Fruit fly (Drosophila melanogaster) whole organism, embryonic: ENCODE results near the gene CG15717.

Source experiments
- Ada2b ChIP-seq: fragments of 200-800 bp; sonication (Bioruptor generic); IDR thresholded peaks from 2 replicates; pipeline ENCODE4 v1.3.6; 2022; ENCODE audit warnings: missing biosample characterization, missing genetic modification characterization
- Aef1 ChIP-seq: fragments of 200-800 bp; sonication (Bioruptor generic); IDR thresholded peaks from 3 replicates; pipeline ENCODE4 v1.3.6; 2022; ENCODE audit warnings: missing biosample characterization, missing genetic modification characterization
- CG11696 ChIP-seq: fragments of 200-800 bp; sonication (Bioruptor generic); IDR thresholded peaks from 2 replicates; pipeline ENCODE4 v1.3.6; 2022; ENCODE audit warnings: missing biosample characterization, missing genetic modification characterization
- CG11723 ChIP-seq: fragments of 200-800 bp; sonication (Bioruptor generic); optimal IDR thresholded peaks from 2 replicates; lab custom pipeline; 2017; ENCODE audit warnings: missing biosample characterization, mild to moderate bottlenecking, missing genetic modification characterization
- CG13296 ChIP-seq: fragments of 200-800 bp; sonication (Bioruptor generic); optimal IDR thresholded peaks from 3 replicates; lab custom pipeline; 2018; ENCODE audit warnings: missing biosample characterization, mild to moderate bottlenecking, missing genetic modification characterization
- CG14860 ChIP-seq: fragments of 200-800 bp; sonication (Bioruptor generic); IDR thresholded peaks from 3 replicates; pipeline ENCODE4 v1.3.6; 2022; ENCODE audit warnings: missing biosample characterization, missing genetic modification characterization; ENCODE audit not compliant: partially characterized antibody
- CG15479 ChIP-seq: fragments of 200-800 bp; sonication (Bioruptor generic); optimal IDR thresholded peaks from 3 replicates; lab custom pipeline; 2019; ENCODE audit warnings: missing biosample characterization, mild to moderate bottlenecking, missing genetic modification characterization, moderate library complexity
- CG1647 ChIP-seq: fragments of 200-800 bp; sonication (Bioruptor generic); optimal IDR thresholded peaks from 3 replicates; lab custom pipeline; 2016; ENCODE audit warnings: missing biosample characterization, missing genetic modification characterization
- CG1832 ChIP-seq: fragments of 200-800 bp; sonication (Bioruptor generic); optimal IDR thresholded peaks from 2 replicates; lab custom pipeline; 2017; ENCODE audit warnings: missing biosample characterization, mild to moderate bottlenecking, missing genetic modification characterization, inconsistent platforms
- CG18599 ChIP-seq: fragments of 200-800 bp; sonication (Bioruptor generic); optimal IDR thresholded peaks from 3 replicates; lab custom pipeline; 2017; ENCODE audit warnings: missing biosample characterization, missing genetic modification characterization, mild to moderate bottlenecking, moderate library complexity, missing genetic modification reagents
- CG3065 ChIP-seq: fragments of 200-800 bp; sonication (Bioruptor generic); optimal IDR thresholded peaks from 2 replicates; lab custom pipeline; 2016; ENCODE audit warnings: missing biosample characterization, missing genetic modification characterization
- CG33557 ChIP-seq: fragments of 200-800 bp; sonication (Bioruptor generic); optimal IDR thresholded peaks from 2 replicates; lab custom pipeline; 2019; ENCODE audit warnings: missing biosample characterization, mild to moderate bottlenecking, missing genetic modification characterization, moderate library complexity
- CG4820 ChIP-seq: fragments of 200-800 bp; sonication (Bioruptor generic); optimal IDR thresholded peaks from 3 replicates; lab custom pipeline; 2016; ENCODE audit warnings: missing biosample characterization, missing genetic modification characterization
- CG8359 ChIP-seq: fragments of 200-800 bp; sonication (Bioruptor generic); optimal IDR thresholded peaks from 2 replicates; lab custom pipeline; 2017; ENCODE audit warnings: missing biosample characterization, mild to moderate bottlenecking, missing genetic modification characterization, borderline replicate concordance
- CG9817 ChIP-seq: fragments of 200-800 bp; sonication (Bioruptor generic); optimal IDR thresholded peaks from 2 replicates; lab custom pipeline; 2018; ENCODE audit warnings: missing biosample characterization, mild to moderate bottlenecking, missing genetic modification characterization, moderate library complexity
- Dek ChIP-seq: fragments of 200-800 bp; sonication (Bioruptor generic); optimal IDR thresholded peaks from 3 replicates; lab custom pipeline; 2019; ENCODE audit warnings: missing biosample characterization, mild to moderate bottlenecking, missing genetic modification characterization, moderate library complexity
- Ets97D ChIP-seq: fragments of 200-800 bp; sonication (Bioruptor generic); optimal IDR thresholded peaks from 3 replicates; lab custom pipeline; 2016; ENCODE audit warnings: missing biosample characterization, missing genetic modification characterization
- HLH4C ChIP-seq: fragments of 200-800 bp; sonication (Bioruptor generic); IDR thresholded peaks from 3 replicates; pipeline ENCODE4 v1.3.6; 2022; ENCODE audit warnings: missing biosample characterization, missing genetic modification characterization; ENCODE audit not compliant: partially characterized antibody
- MBD-R2 ChIP-seq: fragments of 200-800 bp; sonication (Bioruptor generic); IDR thresholded peaks from 2 replicates; pipeline ENCODE4 v1.3.6; 2022; ENCODE audit warnings: missing biosample characterization, missing genetic modification characterization
- Mad ChIP-seq: fragments of 200-800 bp; sonication (Bioruptor generic); optimal IDR thresholded peaks from 2 replicates; lab custom pipeline; 2016; ENCODE audit warnings: missing biosample characterization, missing genetic modification characterization
- Meics ChIP-seq: fragments of 200-800 bp; sonication (Bioruptor generic); optimal IDR thresholded peaks from 2 replicates; lab custom pipeline; 2017; ENCODE audit warnings: missing biosample characterization, mild to moderate bottlenecking, missing genetic modification characterization
- NfI ChIP-seq: fragments of 200-800 bp; sonication (Bioruptor generic); optimal IDR thresholded peaks from 3 replicates; lab custom pipeline; 2018; ENCODE audit warnings: missing biosample characterization, mild to moderate bottlenecking, missing genetic modification characterization, moderate library complexity
- Ptx1 ChIP-seq: fragments of 200-800 bp; sonication (Bioruptor generic); IDR thresholded peaks from 2 replicates; pipeline ENCODE4 v1.3.6; 2022; ENCODE audit warnings: missing biosample characterization, missing genetic modification characterization
- Sin3A ChIP-seq: fragments of >200 bp; optimal IDR thresholded peaks from 2 replicates; lab custom pipeline; 2018
- TFAM ChIP-seq: fragments of 200-800 bp; sonication (Bioruptor generic); optimal IDR thresholded peaks from 2 replicates; lab custom pipeline; 2017; ENCODE audit warnings: missing biosample characterization, missing genetic modification characterization, inconsistent platforms
- Xbp1 ChIP-seq: fragments of 200-800 bp; sonication (Bioruptor generic); optimal IDR thresholded peaks from 3 replicates; lab custom pipeline; 2016; ENCODE audit warnings: missing biosample characterization, mild to moderate bottlenecking, missing genetic modification characterization
- ara ChIP-seq: fragments of 200-800 bp; sonication (Bioruptor generic); IDR thresholded peaks from 2 replicates; pipeline ENCODE4 v1.3.6; 2022; ENCODE audit warnings: missing biosample characterization, missing genetic modification characterization
- ato ChIP-seq: fragments of 200-800 bp; sonication (Bioruptor generic); IDR thresholded peaks from 2 replicates; pipeline ENCODE4 v1.3.6; 2022; ENCODE audit warnings: missing biosample characterization, missing genetic modification characterization; ENCODE audit not compliant: partially characterized antibody
- bowl ChIP-seq: fragments of 200-800 bp; sonication (Bioruptor generic); IDR thresholded peaks from 2 replicates; pipeline ENCODE4 v1.3.6; 2022; ENCODE audit warnings: missing biosample characterization, missing genetic modification characterization
- chm ChIP-seq: fragments of 200-800 bp; sonication (Bioruptor generic); IDR thresholded peaks from 2 replicates; pipeline ENCODE4 v1.3.6; 2022; ENCODE audit warnings: missing biosample characterization, missing genetic modification characterization
- cwo ChIP-seq: fragments of 200-800 bp; sonication (Bioruptor generic); optimal IDR thresholded peaks from 3 replicates; lab custom pipeline; 2017; ENCODE audit warnings: missing biosample characterization, missing genetic modification characterization, mild to moderate bottlenecking, moderate library complexity, missing genetic modification reagents
- dmrt11E ChIP-seq: fragments of 200-800 bp; sonication (Bioruptor generic); optimal IDR thresholded peaks from 3 replicates; lab custom pipeline; 2018; ENCODE audit warnings: missing biosample characterization, mild to moderate bottlenecking, missing genetic modification characterization, moderate library complexity
- ems ChIP-seq: fragments of 200-800 bp; sonication (Bioruptor generic); optimal IDR thresholded peaks from 3 replicates; lab custom pipeline; 2016; ENCODE audit warnings: missing biosample characterization, missing genetic modification characterization
- esg ChIP-seq: fragments of 200-800 bp; sonication (Bioruptor generic); conservative IDR thresholded peaks from 2 replicates; pipeline ENCODE4 v1.3.6; 2022; ENCODE audit warnings: missing biosample characterization, missing genetic modification characterization
- gce ChIP-seq: fragments of 200-800 bp; sonication (Bioruptor generic); IDR thresholded peaks from 3 replicates; pipeline ENCODE4 v1.3.6; 2022; ENCODE audit warnings: missing biosample characterization, missing genetic modification characterization
- gfzf ChIP-seq: fragments of 200-800 bp; sonication (Bioruptor generic); optimal IDR thresholded peaks from 2 replicates; lab custom pipeline; 2016; ENCODE audit warnings: missing biosample characterization, mild to moderate bottlenecking, missing genetic modification characterization, moderate library complexity
- mam ChIP-seq: fragments of 200-800 bp; sonication (Bioruptor generic); optimal IDR thresholded peaks from 3 replicates; lab custom pipeline; 2016; ENCODE audit warnings: missing biosample characterization, missing genetic modification characterization
- oc ChIP-seq: fragments of 200-800 bp; sonication (Bioruptor generic); optimal IDR thresholded peaks from 2 replicates; lab custom pipeline; 2018; ENCODE audit warnings: missing biosample characterization, mild to moderate bottlenecking, missing genetic modification characterization, moderate library complexity
- org-1 ChIP-seq: fragments of 200-800 bp; sonication (Bioruptor generic); optimal IDR thresholded peaks from 2 replicates; lab custom pipeline; 2017; ENCODE audit warnings: missing biosample characterization, missing genetic modification characterization
- p53 ChIP-seq: fragments of 200-800 bp; sonication (Bioruptor generic); optimal IDR thresholded peaks from 2 replicates; lab custom pipeline; 2016; ENCODE audit warnings: missing biosample characterization, missing genetic modification characterization
- pb ChIP-seq: fragments of 200-800 bp; sonication (Bioruptor generic); optimal IDR thresholded peaks from 3 replicates; lab custom pipeline; 2016; ENCODE audit warnings: missing biosample characterization, missing genetic modification characterization
- pfk ChIP-seq: fragments of 200-800 bp; sonication (Bioruptor generic); optimal IDR thresholded peaks from 2 replicates; lab custom pipeline; 2018; ENCODE audit warnings: missing biosample characterization, mild to moderate bottlenecking, missing genetic modification characterization, moderate library complexity
- ro ChIP-seq: fragments of 200-800 bp; sonication (Bioruptor generic); IDR thresholded peaks from 2 replicates; pipeline ENCODE4 v1.3.6; 2022; ENCODE audit warnings: missing biosample characterization, missing genetic modification characterization
- schlank ChIP-seq: fragments of 200-800 bp; sonication (Bioruptor generic); optimal IDR thresholded peaks from 2 replicates; lab custom pipeline; 2018; ENCODE audit warnings: missing biosample characterization, mild to moderate bottlenecking, missing genetic modification characterization
- sqz ChIP-seq: fragments of 200-800 bp; sonication (Bioruptor generic); optimal IDR thresholded peaks from 3 replicates; lab custom pipeline; 2018; ENCODE audit warnings: missing biosample characterization, mild to moderate bottlenecking, missing genetic modification characterization
- stwl ChIP-seq: fragments of 200-800 bp; sonication (Bioruptor generic); optimal IDR thresholded peaks from 3 replicates; lab custom pipeline; 2018; ENCODE audit warnings: missing biosample characterization, mild to moderate bottlenecking, missing genetic modification characterization, moderate library complexity
- vnd ChIP-seq: fragments of 200-800 bp; sonication (Bioruptor generic); IDR thresholded peaks from 3 replicates; pipeline ENCODE4 v1.3.6; 2022; ENCODE audit warnings: missing biosample characterization, missing genetic modification characterization; ENCODE audit not compliant: partially characterized antibody
- vvl ChIP-seq: fragments of 200-800 bp; sonication (Bioruptor generic); IDR thresholded peaks from 2 replicates; pipeline ENCODE4 v1.3.6; 2022; ENCODE audit warnings: missing biosample characterization, missing genetic modification characterization
- yki ChIP-seq: fragments of >200 bp; optimal IDR thresholded peaks from 3 replicates; lab custom pipeline; 2018

CG15717 gene

dm6 chrX:13131063-13131773, 2.5 kb downstream of the CG15717 start (continued):
- TF ChIP-seq Ptx1 (peak; percentile 99), CG3065 (peak; percentile 98), cwo (peak; percentile 98), pb (GFP tag; lab: Kevin White, UChicago) (peak; percentile 99), CG1832 (peak; percentile 94), CG8359 (GFP tag; lab: Kevin White, UChicago) (peak; percentile 92), p53 (GFP tag; lab: Kevin White, UChicago) (peak; percentile 97), ro (peak; percentile 98), vnd (GFP tag; lab: Robert Waterston, UW) (no peak), CG11696 (GFP tag; lab: Robert Waterston, UW) (peak; percentile 95), Sin3A (lab: Kevin White, UChicago) (no peak), vvl (peak; percentile 100), MBD-R2 (GFP tag; lab: Robert Waterston, UW) (peak; percentile 100), CG4820 (GFP tag; lab: Kevin White, UChicago) (peak; percentile 98), dmrt11E (tag; lab: Kevin White, UChicago) (peak; percentile 95), CG13296 (peak; percentile 99), CG11723 (GFP tag; lab: Kevin White, UChicago) (peak; percentile 99), Dek (tag; lab: Kevin White, UChicago) (peak; percentile 99), yki (lab: Kevin White, UChicago) (peak; percentile 93), HLH4C (GFP tag; lab: Robert Waterston, UW) (peak; percentile 16; the same call in 1 of the 3 replicates), esg (GFP tag; lab: Robert Waterston, UW) (peak; percentile 99), ems (GFP tag; lab: Kevin White, UChicago) (peak; percentile 99), CG1647 (GFP tag; lab: Kevin White, UChicago) (peak; percentile 98), Aef1 (GFP tag; lab: Robert Waterston, UW) (peak; percentile 100), ara (GFP tag; lab: Robert Waterston, UW) (peak; percentile 99), Ets97D (GFP tag; lab: Kevin White, UChicago) (peak; percentile 94), chm (GFP tag; lab: Robert Waterston, UW) (peak; percentile 100), ato (GFP tag; lab: Robert Waterston, UW) (no peak), CG18599 (GFP tag; lab: Kevin White, UChicago) (peak; percentile 100), Meics (peak; percentile 99), sqz (GFP tag; lab: Kevin White, UChicago) (peak; percentile 94), stwl (tag; lab: Kevin White, UChicago) (peak; percentile 6), org-1 (GFP tag; lab: Kevin White, UChicago) (peak; percentile 99), Ada2b (GFP tag; lab: Robert Waterston, UW) (peak; percentile 99), CG14860 (GFP tag; lab: Robert Waterston, UW) (0 out of 3 replicates have a peak, but pooled peaks have one; percentile 42), mam (GFP tag; lab: Kevin White, UChicago) (peak; percentile 99), NfI (GFP tag; lab: Kevin White, UChicago) (peak; percentile 99), Xbp1 (GFP tag; lab: Kevin White, UChicago) (peak; percentile 99), CG15479 (GFP tag; lab: Kevin White, UChicago) (no peak), pfk (GFP tag; lab: Kevin White, UChicago) (peak; percentile 68), CG33557 (GFP tag; lab: Kevin White, UChicago) (peak; percentile 93), CG9817 (peak; percentile 99), bowl (GFP tag; lab: Robert Waterston, UW) (peak; percentile 98), schlank (tag; lab: Kevin White, UChicago) (peak; percentile 99), gfzf (GFP tag; lab: Kevin White, UChicago) (peak; percentile 35), oc (peak; percentile 98), Mad (GFP tag; lab: Kevin White, UChicago) (peak; percentile 99), gce (peak; percentile 99), TFAM (peak; percentile 87)
